Fruit fly (Drosophila melanogaster) S2 (cell line): ENCODE data around the gene CG15141.

Experiments used
- CG8478 ChIP-seq: fragments of >200 bp; optimal IDR thresholded peaks from 2 replicates; lab custom pipeline; 2018
- CTCF ChIP-seq, 2 experiments: fragments of >200 bp; optimal IDR thresholded peaks; 2 replicates each; lab custom pipeline; 2018

DNA sequence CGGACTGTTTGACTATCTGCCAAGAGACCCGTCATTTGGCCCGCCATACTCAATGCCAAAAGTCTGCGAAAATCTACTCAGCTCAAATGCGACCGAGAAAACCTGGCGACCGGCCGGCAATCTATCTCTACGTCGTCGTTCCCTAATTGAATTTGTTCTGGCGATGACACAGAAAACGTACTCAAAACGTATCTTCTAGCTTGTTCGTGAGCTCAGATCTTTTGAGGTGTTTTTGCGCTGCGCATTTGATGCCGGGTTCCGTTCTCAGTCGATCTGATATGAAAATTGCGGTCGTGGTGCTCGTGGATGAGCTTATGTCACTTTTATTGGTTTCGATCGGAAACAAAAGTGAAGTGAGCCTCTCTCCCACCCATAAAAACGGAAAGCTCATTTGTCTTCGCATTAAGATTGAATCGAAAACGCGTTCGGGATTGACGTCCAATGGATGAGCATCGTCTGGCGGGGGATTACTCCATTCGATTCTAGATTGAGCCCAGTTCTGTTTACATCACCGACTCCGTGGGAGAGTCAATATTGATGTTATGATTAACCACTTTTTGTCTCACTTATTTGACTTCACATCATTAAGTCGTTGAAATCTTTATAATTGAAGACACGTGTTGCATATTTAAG lies 22.6 kb upstream of the CG15141 start:
- TF ChIP-seq CG8478 (lab: Kevin White, UChicago) (no peak), CTCF (optimal IDR thresholded peaks at IDR 0.05; lab: Kevin White, UChicago) (no peak)
